Fruit fly (Drosophila melanogaster): ENCODE results near the gene mtSSB.

dm6 chr3R:16222300-16222903 lies 17.4 kb upstream of the mtSSB start:
- TF ChIP-seq D1 (tag; optimal IDR thresholded peaks at IDR 0.05) (peak; percentile 47), CG17806 (tag; optimal IDR thresholded peaks at IDR 0.05) (peak; percentile 97), CG13204 (GFP tag; optimal IDR thresholded peaks at IDR 0.05) (peak; percentile 84), CG34367 (tag; optimal IDR thresholded peaks at IDR 0.05) (peak; percentile 94), gl (tag; optimal IDR thresholded peaks at IDR 0.05) (peak; percentile 92), CG4496 (GFP tag; IDR thresholded peaks at IDR 0.05) (peak; percentile 100), CG12605 (GFP tag; IDR thresholded peaks at IDR 0.05) (peak; percentile 99), EcR (GFP tag; optimal IDR thresholded peaks at IDR 0.05) (peak; percentile 84)

Measured in whole organism, pupa.